Fruit fly (Drosophila melanogaster): ENCODE results near the gene cno.

Gene cno

dm6 chr3R:5126884-5127283 lies 90.4 kb downstream of the cno start (continued):
- TF ChIP-seq Smox (GFP tag; optimal IDR thresholded peaks at IDR 0.05) (no peak), achi (GFP tag; optimal IDR thresholded peaks at IDR 0.05) (no peak), CG8632 (GFP tag; optimal IDR thresholded peaks at IDR 0.05) (no peak), CG7368 (GFP tag; optimal IDR thresholded peaks at IDR 0.05) (peak; percentile 5), acj6 (GFP tag; optimal IDR thresholded peaks at IDR 0.05) (peak; percentile 3), Sox102F (GFP tag; optimal IDR thresholded peaks at IDR 0.05) (no peak), salr (GFP tag; optimal IDR thresholded peaks at IDR 0.05) (peak in 1 of 2 experiments; percentile 41), CG1621 (tag; optimal IDR thresholded peaks at IDR 0.05) (no peak), dac (GFP tag; optimal IDR thresholded peaks at IDR 0.05) (no peak), CG6163 (GFP tag; IDR thresholded peaks at IDR 0.05) (no peak; the same call in 2 of the 3 replicates), Eip78C (GFP tag) (no peak), CG9139 (GFP tag; optimal IDR thresholded peaks at IDR 0.05) (no peak), CG3032 (tag; optimal IDR thresholded peaks at IDR 0.05) (peak; percentile 24), topi (GFP tag; optimal IDR thresholded peaks at IDR 0.05) (peak; percentile 12), CG10631 (GFP tag; optimal IDR thresholded peaks at IDR 0.05) (peak; percentile 60), Lpt (GFP tag; optimal IDR thresholded peaks at IDR 0.05) (no peak), CG11902 (GFP tag; optimal IDR thresholded peaks at IDR 0.05) (peak; percentile 59), Gug (GFP tag; IDR thresholded peaks at IDR 0.05) (no peak), Hr38 (GFP tag; optimal IDR thresholded peaks at IDR 0.05) (no peak), spab (GFP tag; optimal IDR thresholded peaks at IDR 0.05) (no peak), CG4318 (GFP tag; optimal IDR thresholded peaks at IDR 0.05) (no peak), Sox15 (GFP tag; optimal IDR thresholded peaks at IDR 0.05) (peak; percentile 12), dsx (GFP tag; optimal IDR thresholded peaks at IDR 0.05; ENCODE audit: poor library complexity, severe bottlenecking) (peak; percentile 10), fd85E (GFP tag; optimal IDR thresholded peaks at IDR 0.05) (no peak), CG15336 (GFP tag; IDR thresholded peaks at IDR 0.05) (no peak), pdm3 (GFP tag; optimal IDR thresholded peaks at IDR 0.05) (peak; percentile 19), Ets21C (GFP tag; optimal IDR thresholded peaks at IDR 0.05) (peak; percentile 35), Eip75B (GFP tag; optimal IDR thresholded peaks at IDR 0.05) (no peak), CG6276 (GFP tag; optimal IDR thresholded peaks at IDR 0.05) (no peak), Hr4 (GFP tag; optimal IDR thresholded peaks at IDR 0.05) (no peak), fd59A (GFP tag; optimal IDR thresholded peaks at IDR 0.05) (no peak), CG34406 (GFP tag; optimal IDR thresholded peaks at IDR 0.05) (no peak)

dm6 chr3R:5125832-5126231 lies 91.4 kb downstream of the cno start:
- no peak for TF ChIP-seq Met (GFP tag; optimal IDR thresholded peaks at IDR 0.05)
- no peak for TF ChIP-seq CG34406 (GFP tag; optimal IDR thresholded peaks at IDR 0.05)
- TF ChIP-seq CG3032 (tag; optimal IDR thresholded peaks at IDR 0.05), result no peak
- no peak for TF ChIP-seq CG6163 (GFP tag; IDR thresholded peaks at IDR 0.05)
- TF ChIP-seq dac (GFP tag; optimal IDR thresholded peaks at IDR 0.05), result no peak
- TF ChIP-seq CG8319 (GFP tag; optimal IDR thresholded peaks at IDR 0.05), result no peak
- no peak for TF ChIP-seq CG10669 (GFP tag; optimal IDR thresholded peaks at IDR 0.05)
- no peak for TF ChIP-seq CG6808 (GFP tag; optimal IDR thresholded peaks at IDR 0.05)
- no peak for TF ChIP-seq CG8119 (GFP tag; IDR thresholded peaks at IDR 0.05)

- no peak for TF ChIP-seq CG15336 (GFP tag; IDR thresholded peaks at IDR 0.05)
- TF ChIP-seq Eip78C (GFP tag), result peak; percentile 21
- TF ChIP-seq CG16779 (tag; optimal IDR thresholded peaks at IDR 0.05), result no peak
Measured at dm6 chr3R:5124928-5125327, 92.3 kb downstream of the cno start.
